Worm (Caenorhabditis elegans) whole organism, L1 larva: ENCODE results near the gene sre-55.
"Not testable (repeated sequence)": the region's sequence is repeated elsewhere in the genome, so short reads cannot be mapped to it uniquely, and the experiment has no call there.

ENCODE experiments used
- C04F5.9 ChIP-seq: sonication (generic microtip); optimal IDR thresholded peaks from 2 replicates; lab custom pipeline; 2016; ENCODE audit warnings: missing genetic modification characterization, missing compliant biosample characterization
- C34B4.2 ChIP-seq: sonication (generic microtip); optimal IDR thresholded peaks from 2 replicates; lab custom pipeline; 2017; ENCODE audit warnings: mild to moderate bottlenecking, missing genetic modification characterization, missing compliant biosample characterization
- Y116A8C.19 ChIP-seq: sonication (generic microtip); optimal IDR thresholded peaks from 2 replicates; lab custom pipeline; 2016; ENCODE audit warnings: missing compliant biosample characterization, missing genetic modification characterization, borderline replicate concordance
- alr-1 ChIP-seq: fragments of 200-800 bp; sonication (Bioruptor generic); optimal IDR thresholded peaks from 2 replicates; lab custom pipeline; 2018; ENCODE audit warnings: borderline replicate concordance, mild to moderate bottlenecking, missing genetic modification characterization, missing compliant biosample characterization
- blmp-1 ChIP-seq: fragments of 150-350 bp; optimal IDR thresholded peaks from 2 replicates; lab custom pipeline; 2014; ENCODE audit warnings: missing biosample characterization, missing genetic modification characterization
- ceh-82 ChIP-seq, 3 experiments: fragments of 150-350 bp in 1 of 3; sonication (generic microtip) in 2 of 3; optimal IDR thresholded peaks; 2 replicates each; lab custom pipeline; 2014 to 2017; ENCODE audit warnings: missing biosample characterization in 3 of 3, missing genetic modification characterization in 3 of 3
- ceh-90 ChIP-seq: sonication (generic microtip); optimal IDR thresholded peaks from 2 replicates; lab custom pipeline; 2016; ENCODE audit warnings: missing genetic modification characterization, missing compliant biosample characterization
- dsc-1 ChIP-seq: sonication (generic microtip); optimal IDR thresholded peaks from 2 replicates; lab custom pipeline; 2016; ENCODE audit warnings: mild to moderate bottlenecking, missing genetic modification characterization, missing compliant biosample characterization
- efl-3 ChIP-seq: fragments of 200-800 bp; sonication (Bioruptor generic); optimal IDR thresholded peaks from 2 replicates; lab custom pipeline; 2018; ENCODE audit warnings: mild to moderate bottlenecking, missing genetic modification characterization, missing compliant biosample characterization
- elt-3 ChIP-seq, 6 experiments: fragments of 150-350 bp in 1 of 6; sonication (generic microtip); optimal IDR thresholded peaks; 2 replicates each; lab custom pipeline; 2017 to 2018; ENCODE audit warnings: missing biosample characterization in 6 of 6, missing genetic modification characterization in 6 of 6, inconsistent platforms in 1 of 6
- ets-5 ChIP-seq: fragments of 200-800 bp; sonication (Bioruptor generic); IDR thresholded peaks from 2 replicates; pipeline ENCODE4 v1.3.6; 2022; ENCODE audit warnings: missing genetic modification characterization, missing compliant biosample characterization
- fkh-10 ChIP-seq: sonication (generic microtip); optimal IDR thresholded peaks from 2 replicates; lab custom pipeline; 2017; ENCODE audit warnings: missing biosample characterization, missing genetic modification reagents, missing genetic modification characterization
- grh-1 ChIP-seq: fragments of 200-800 bp; sonication (Bioruptor generic); IDR thresholded peaks from 2 replicates; pipeline ENCODE4 v1.3.6; 2022; ENCODE audit warnings: missing genetic modification reagents, missing genetic modification characterization, missing compliant biosample characterization
- hpl-2 ChIP-seq: fragments of 150-350 bp; optimal IDR thresholded peaks from 2 replicates; lab custom pipeline; 2014; ENCODE audit warnings: missing biosample characterization, missing genetic modification reagents, missing genetic modification characterization
- irx-1 ChIP-seq: sonication (generic microtip); optimal IDR thresholded peaks from 2 replicates; lab custom pipeline; 2016; ENCODE audit warnings: missing genetic modification characterization, missing compliant biosample characterization
- jun-1 ChIP-seq: fragments of 150-350 bp; optimal IDR thresholded peaks from 2 replicates; lab custom pipeline; 2014; ENCODE audit warnings: missing biosample characterization, missing genetic modification reagents, missing genetic modification characterization
- lin-13 ChIP-seq: fragments of 150-350 bp; optimal IDR thresholded peaks from 2 replicates; lab custom pipeline; 2014; ENCODE audit warnings: missing biosample characterization, missing genetic modification reagents, missing genetic modification characterization
- lin-15B ChIP-seq: fragments of 150-350 bp; sonication (generic microtip); optimal IDR thresholded peaks from 3 replicates; lab custom pipeline; 2014; ENCODE audit warnings: missing biosample characterization, missing genetic modification characterization
- lin-39 ChIP-seq: fragments of 150-350 bp; optimal IDR thresholded peaks from 2 replicates; lab custom pipeline; 2014; ENCODE audit warnings: missing biosample characterization, missing genetic modification reagents, missing genetic modification characterization
- mdl-1 ChIP-seq, 2 experiments: fragments of 150-350 bp; optimal IDR thresholded peaks; 2 replicates each; lab custom pipeline; 2014 to 2017; ENCODE audit warnings: missing biosample characterization in 2 of 2, missing genetic modification characterization in 2 of 2, inconsistent platforms in 1 of 2
- mef-2 ChIP-seq: fragments of 150-350 bp; optimal IDR thresholded peaks from 2 replicates; lab custom pipeline; 2014; ENCODE audit warnings: missing biosample characterization, missing genetic modification characterization
- mep-1 ChIP-seq: fragments of 150-350 bp; optimal IDR thresholded peaks from 2 replicates; lab custom pipeline; 2014; ENCODE audit warnings: missing biosample characterization, missing genetic modification characterization
- nhr-12 ChIP-seq: sonication (generic microtip); optimal IDR thresholded peaks from 2 replicates; lab custom pipeline; 2017; ENCODE audit warnings: missing biosample characterization, missing genetic modification characterization
- nhr-19 ChIP-seq: fragments of 200-800 bp; sonication (Bioruptor generic); conservative IDR thresholded peaks from 2 replicates; pipeline ENCODE4 v1.3.6; 2022; ENCODE audit warnings: missing genetic modification characterization, missing compliant biosample characterization
- nhr-20 ChIP-seq: sonication (generic microtip); optimal IDR thresholded peaks from 2 replicates; lab custom pipeline; 2016; ENCODE audit warnings: mild to moderate bottlenecking, missing genetic modification characterization, missing compliant biosample characterization
- nhr-237 ChIP-seq: fragments of 150-350 bp; optimal IDR thresholded peaks from 2 replicates; lab custom pipeline; 2014; ENCODE audit warnings: missing biosample characterization, missing genetic modification characterization
- nhr-84 ChIP-seq: sonication (generic microtip); optimal IDR thresholded peaks from 2 replicates; lab custom pipeline; 2017; ENCODE audit warnings: missing biosample characterization, missing genetic modification characterization
- nhr-85 ChIP-seq: sonication (generic microtip); peaks from one replicate; lab custom pipeline; 2016; ENCODE audit warnings: missing genetic modification characterization, inconsistent platforms, missing compliant biosample characterization
- pag-3 ChIP-seq: sonication (generic microtip); optimal IDR thresholded peaks from 2 replicates; lab custom pipeline; 2017; ENCODE audit warnings: missing genetic modification characterization, mild to moderate bottlenecking, missing compliant biosample characterization, antibody characterized with exemption, borderline replicate concordance; ENCODE audit not compliant: insufficient read depth
- skn-1 ChIP-seq: fragments of 150-350 bp; optimal IDR thresholded peaks from 2 replicates; lab custom pipeline; 2014; ENCODE audit warnings: missing biosample characterization, missing genetic modification characterization
- snpc-4 ChIP-seq: fragments of 150-350 bp; optimal IDR thresholded peaks from 2 replicates; lab custom pipeline; 2014; ENCODE audit warnings: missing biosample characterization, missing genetic modification characterization
- sox-4 ChIP-seq: sonication (generic microtip); optimal IDR thresholded peaks from 2 replicates; lab custom pipeline; 2016; ENCODE audit warnings: missing genetic modification characterization, missing compliant biosample characterization
- tbx-2 ChIP-seq: sonication (generic microtip); optimal IDR thresholded peaks from 2 replicates; lab custom pipeline; 2016; ENCODE audit warnings: missing genetic modification characterization, missing compliant biosample characterization
- unc-30 ChIP-seq: sonication (generic microtip); optimal IDR thresholded peaks from 2 replicates; lab custom pipeline; 2017; ENCODE audit warnings: missing biosample characterization, missing genetic modification characterization
- xbp-1 ChIP-seq: sonication (generic microtip); optimal IDR thresholded peaks from 2 replicates; lab custom pipeline; 2016; ENCODE audit warnings: missing genetic modification characterization, missing compliant biosample characterization

sre-55 gene

ce11 chrII:12311560-12311959, 17.5 kb upstream of the sre-55 start, which contains the start of gene sre-51:
Gene sre-51 (plus strand): TSS chrII:12311860.
- no peak for TF ChIP-seq ets-5 (GFP tag; lab: Robert Waterston, UW)
- TF ChIP-seq lin-13 (GFP tag; lab: Kevin White, UChicago), result no peak
- TF ChIP-seq C04F5.9 (tag; lab: Kevin White, UChicago), result no peak
- no peak for TF ChIP-seq lin-39 (tag; lab: Kevin White, UChicago)
- no peak for TF ChIP-seq fkh-10 (GFP tag; lab: Kevin White, UChicago)
- no peak for TF ChIP-seq mef-2 (tag; lab: Kevin White, UChicago)
- TF ChIP-seq irx-1 (tag; lab: Kevin White, UChicago), result no peak

ce11 chrII:12318541-12318940, 10.6 kb upstream of the sre-55 start, which contains the start of gene sre-49:
Gene sre-49 (plus strand): TSS chrII:12318841.
- not testable (repeated sequence) for TF ChIP-seq nhr-19; nhr-85 (tag; lab: Kevin White, UChicago); ceh-82 (tag; optimal IDR thresholded peaks at IDR 0.05; lab: Kevin White, UChicago)

- no peak for TF ChIP-seq xbp-1 (tag; lab: Kevin White, UChicago)
- no peak for TF ChIP-seq sox-4 (tag; lab: Kevin White, UChicago)
- TF ChIP-seq mdl-1 (tag; optimal IDR thresholded peaks at IDR 0.05; lab: Kevin White, UChicago), result no peak
- TF ChIP-seq nhr-19, result no peak
- no peak for TF ChIP-seq nhr-84
- no peak for TF ChIP-seq fkh-10 (GFP tag; lab: Kevin White, UChicago)
- no peak for TF ChIP-seq C34B4.2 (tag; lab: Kevin White, UChicago)
These were observed 5.8 kb upstream of the sre-55 start, which contains the start of gene sre-53 for ce11 chrII:12323305-12323704. Gene sre-53 (minus strand): TSS chrII:12323405.

ce11 chrII:12324159-12324558, 4.9 kb upstream of the sre-55 start, which contains the start of gene sre-56:
Gene sre-56 (plus strand): TSS chrII:12324459.
- TF ChIP-seq efl-3 (GFP tag; lab: Kevin White, UChicago), result no peak
- TF ChIP-seq Y116A8C.19 (tag; lab: Kevin White, UChicago), result no peak
- TF ChIP-seq nhr-237 (tag; lab: Kevin White, UChicago), result no peak
- no peak for TF ChIP-seq tbx-2 (tag; lab: Kevin White, UChicago)
- no peak for TF ChIP-seq pag-3 (tag; lab: Kevin White, UChicago)
- TF ChIP-seq mep-1, result no peak
- TF ChIP-seq, all 84 proteins: peak for 0

ce11 chrII:12332624-12333023, 3.5 kb downstream of the sre-55 start, which contains the start of gene sre-54:
Gene sre-54 (plus strand): TSS chrII:12332924.
- TF ChIP-seq grh-1 (no peak), blmp-1 (tag; lab: Kevin White, UChicago) (no peak), nhr-12 (tag; lab: Kevin White, UChicago) (no peak), dsc-1 (tag; lab: Kevin White, UChicago) (no peak)

ce11 chrII:12335430-12335829, 6.3 kb downstream of the sre-55 start, which contains the start of gene sre-52:
Gene sre-52 (plus strand): TSS chrII:12335730.
- no peak for TF ChIP-seq jun-1 (tag; lab: Kevin White, UChicago)
- TF ChIP-seq dsc-1 (tag; lab: Kevin White, UChicago), result no peak
- no peak for TF ChIP-seq mef-2 (tag; lab: Kevin White, UChicago)
- no peak for TF ChIP-seq Y116A8C.19 (tag; lab: Kevin White, UChicago)
- no peak for TF ChIP-seq unc-30
- no peak for TF ChIP-seq ceh-90 (tag; lab: Kevin White, UChicago)
- TF ChIP-seq nhr-20 (tag; lab: Kevin White, UChicago), result no peak
- TF ChIP-seq lin-15B, result no peak
- TF ChIP-seq alr-1 (tag; lab: Kevin White, UChicago), result no peak
- no peak for TF ChIP-seq skn-1 (tag; lab: Kevin White, UChicago)
- TF ChIP-seq tbx-2 (tag; lab: Kevin White, UChicago), result no peak
- TF ChIP-seq elt-3 (tag; optimal IDR thresholded peaks at IDR 0.05; lab: Kevin White, UChicago), result no peak
- no peak for TF ChIP-seq snpc-4 (tag; lab: Kevin White, UChicago)
- TF ChIP-seq hpl-2 (GFP tag; lab: Kevin White, UChicago), result no peak
